Fruit fly (Drosophila melanogaster) whole organism, prepupa: Measurements from ENCODE around the gene Cnx99A.

Experiments
- Blimp-1 ChIP-seq: fragments of 200-800 bp; sonication (Bioruptor generic); optimal IDR thresholded peaks from 3 replicates; lab custom pipeline; 2017; ENCODE audit warnings: missing biosample characterization, missing genetic modification characterization, mild to moderate bottlenecking, moderate library complexity, missing genetic modification reagents
- CG10631 ChIP-seq: fragments of 200-800 bp; sonication (Bioruptor generic); optimal IDR thresholded peaks from 2 replicates; lab custom pipeline; 2016; ENCODE audit warnings: missing biosample characterization, missing genetic modification characterization
- CG11294 ChIP-seq: fragments of 200-800 bp; sonication (Bioruptor generic); IDR thresholded peaks from 2 replicates; pipeline ENCODE4 v1.3.6; 2022; ENCODE audit warnings: missing biosample characterization, missing genetic modification characterization
- CG11902 ChIP-seq: fragments of 200-800 bp; sonication (Bioruptor generic); optimal IDR thresholded peaks from 3 replicates; lab custom pipeline; 2016; ENCODE audit warnings: missing biosample characterization, missing genetic modification characterization
- CG15336 ChIP-seq: fragments of 200-800 bp; sonication (Bioruptor generic); IDR thresholded peaks from 2 replicates; pipeline ENCODE4 v1.3.6; 2022; ENCODE audit warnings: missing biosample characterization, missing genetic modification characterization
- CG1621 ChIP-seq: fragments of 200-800 bp; sonication (Bioruptor generic); optimal IDR thresholded peaks from 3 replicates; lab custom pipeline; 2018; ENCODE audit warnings: missing biosample characterization, mild to moderate bottlenecking, missing genetic modification characterization
- CG31627 ChIP-seq: fragments of 200-800 bp; sonication (Bioruptor generic); optimal IDR thresholded peaks from 3 replicates; lab custom pipeline; 2016; ENCODE audit warnings: missing biosample characterization, missing genetic modification characterization
- CG32006 ChIP-seq: fragments of 200-800 bp; sonication (Bioruptor generic); optimal IDR thresholded peaks from 3 replicates; lab custom pipeline; 2017; ENCODE audit warnings: missing biosample characterization, mild to moderate bottlenecking, missing genetic modification characterization
- CG34406 ChIP-seq: fragments of 200-800 bp; sonication (Bioruptor generic); optimal IDR thresholded peaks from 3 replicates; lab custom pipeline; 2016; ENCODE audit warnings: missing biosample characterization, missing genetic modification characterization
- CG3919 ChIP-seq: fragments of 200-800 bp; sonication (Bioruptor generic); optimal IDR thresholded peaks from 3 replicates; lab custom pipeline; 2016; ENCODE audit warnings: missing biosample characterization, missing genetic modification characterization
- CG4318 ChIP-seq: fragments of 200-800 bp; sonication (Bioruptor generic); optimal IDR thresholded peaks from 3 replicates; lab custom pipeline; 2017; ENCODE audit warnings: missing biosample characterization, mild to moderate bottlenecking, missing genetic modification characterization
- CG6163 ChIP-seq: fragments of 200-800 bp; sonication (Bioruptor generic); IDR thresholded peaks from 3 replicates; pipeline ENCODE4 v1.3.6; 2022; ENCODE audit warnings: missing biosample characterization, missing genetic modification characterization
- CG6276 ChIP-seq: fragments of 200-800 bp; sonication (Bioruptor generic); optimal IDR thresholded peaks from 2 replicates; lab custom pipeline; 2017; ENCODE audit warnings: missing biosample characterization, mild to moderate bottlenecking, missing genetic modification characterization
- CG6854 ChIP-seq: fragments of 200-800 bp; sonication (Bioruptor generic); optimal IDR thresholded peaks from 2 replicates; lab custom pipeline; 2017; ENCODE audit warnings: missing biosample characterization, mild to moderate bottlenecking, missing genetic modification characterization
- CG7368 ChIP-seq: fragments of 200-800 bp; sonication (Bioruptor generic); optimal IDR thresholded peaks from 3 replicates; lab custom pipeline; 2016; ENCODE audit warnings: missing biosample characterization, missing genetic modification characterization
- CG8319 ChIP-seq: fragments of 200-800 bp; sonication (Bioruptor generic); optimal IDR thresholded peaks from 3 replicates; lab custom pipeline; 2016; ENCODE audit warnings: missing biosample characterization, missing genetic modification characterization
- CG9139 ChIP-seq: fragments of 200-800 bp; sonication (Bioruptor generic); optimal IDR thresholded peaks from 3 replicates; lab custom pipeline; 2017; ENCODE audit warnings: missing biosample characterization, mild to moderate bottlenecking, missing genetic modification characterization
- Eip78C ChIP-seq: fragments of 200-800 bp; sonication (Bioruptor generic); peaks from one replicate; lab custom pipeline; 2016; ENCODE audit warnings: missing biosample characterization, missing genetic modification characterization
- Eip93F ChIP-seq: fragments of 200-800 bp; sonication (Bioruptor generic); optimal IDR thresholded peaks from 2 replicates; lab custom pipeline; 2016; ENCODE audit warnings: missing biosample characterization, mild to moderate bottlenecking, missing genetic modification characterization
- Hr38 ChIP-seq: sonication (Bioruptor generic); optimal IDR thresholded peaks from 2 replicates; lab custom pipeline; 2016; ENCODE audit warnings: missing biosample characterization, missing genetic modification characterization
- Hr39 ChIP-seq: fragments of 200-800 bp; sonication (Bioruptor generic); optimal IDR thresholded peaks from 2 replicates; lab custom pipeline; 2016; ENCODE audit warnings: missing biosample characterization, missing genetic modification characterization
- Hr4 ChIP-seq: fragments of 200-800 bp; sonication (Bioruptor generic); optimal IDR thresholded peaks from 3 replicates; lab custom pipeline; 2016; ENCODE audit warnings: missing biosample characterization, missing genetic modification characterization
- Lpt ChIP-seq: fragments of 200-800 bp; sonication (Bioruptor generic); optimal IDR thresholded peaks from 3 replicates; lab custom pipeline; 2016; ENCODE audit warnings: missing biosample characterization, missing genetic modification characterization
- Met ChIP-seq: fragments of 200-800 bp; sonication (Bioruptor generic); optimal IDR thresholded peaks from 3 replicates; lab custom pipeline; 2016; ENCODE audit warnings: missing biosample characterization, missing genetic modification characterization
- Sox14 ChIP-seq: fragments of 200-800 bp; sonication (Bioruptor generic); optimal IDR thresholded peaks from 3 replicates; lab custom pipeline; 2016; ENCODE audit warnings: missing biosample characterization, missing genetic modification characterization
- Sox15 ChIP-seq: fragments of 200-800 bp; sonication (Bioruptor generic); optimal IDR thresholded peaks from 3 replicates; lab custom pipeline; 2016; ENCODE audit warnings: missing biosample characterization, missing genetic modification characterization
- achi ChIP-seq: fragments of 200-800 bp; sonication (Bioruptor generic); optimal IDR thresholded peaks from 3 replicates; lab custom pipeline; 2016; ENCODE audit warnings: missing biosample characterization, missing genetic modification characterization
- acj6 ChIP-seq: fragments of 200-800 bp; sonication (Bioruptor generic); optimal IDR thresholded peaks from 3 replicates; lab custom pipeline; 2016; ENCODE audit warnings: missing biosample characterization, missing genetic modification characterization
- cyc ChIP-seq: fragments of 200-800 bp; sonication (Bioruptor generic); optimal IDR thresholded peaks from 3 replicates; lab custom pipeline; 2016; ENCODE audit warnings: missing biosample characterization, missing genetic modification characterization
- dsx ChIP-seq: fragments of 200-800 bp; optimal IDR thresholded peaks from 3 replicates; lab custom pipeline; 2019; ENCODE audit warnings: missing biosample characterization, mild to moderate bottlenecking, missing genetic modification characterization, moderate library complexity; ENCODE audit not compliant: poor library complexity, severe bottlenecking
- eg ChIP-seq: fragments of 200-800 bp; sonication (Bioruptor generic); IDR thresholded peaks from 3 replicates; pipeline ENCODE4 v1.3.6; 2022; ENCODE audit warnings: missing biosample characterization, missing genetic modification characterization
- esn ChIP-seq: fragments of 200-800 bp; sonication (Bioruptor generic); optimal IDR thresholded peaks from 2 replicates; lab custom pipeline; 2016; ENCODE audit warnings: missing biosample characterization, mild to moderate bottlenecking, missing genetic modification characterization, moderate library complexity
- fd59A ChIP-seq: fragments of 200-800 bp; sonication (Bioruptor generic); optimal IDR thresholded peaks from 2 replicates; lab custom pipeline; 2017; ENCODE audit warnings: missing biosample characterization, mild to moderate bottlenecking, missing genetic modification characterization, missing genetic modification reagents
- fd85E ChIP-seq: fragments of 200-800 bp; sonication (Bioruptor generic); optimal IDR thresholded peaks from 3 replicates; lab custom pipeline; 2016; ENCODE audit warnings: missing biosample characterization, missing genetic modification characterization
- fkh ChIP-seq: fragments of 200-800 bp; sonication (Bioruptor generic); optimal IDR thresholded peaks from 3 replicates; lab custom pipeline; 2017; ENCODE audit warnings: missing biosample characterization, mild to moderate bottlenecking, missing genetic modification characterization, moderate library complexity
- lz ChIP-seq: fragments of 200-800 bp; sonication (Bioruptor generic); optimal IDR thresholded peaks from 3 replicates; lab custom pipeline; 2016; ENCODE audit warnings: missing biosample characterization, missing genetic modification characterization
- net ChIP-seq: fragments of 200-800 bp; sonication (Bioruptor generic); optimal IDR thresholded peaks from 3 replicates; lab custom pipeline; 2016; ENCODE audit warnings: missing biosample characterization, missing genetic modification characterization
- salr ChIP-seq, 2 experiments: fragments of 200-800 bp; sonication (Bioruptor generic); optimal IDR thresholded peaks; 3 replicates each; lab custom pipeline; 2016 to 2018; ENCODE audit warnings: missing biosample characterization in 2 of 2, missing genetic modification characterization in 2 of 2, mild to moderate bottlenecking in 1 of 2
- spab ChIP-seq: fragments of 200-800 bp; sonication (Bioruptor generic); optimal IDR thresholded peaks from 2 replicates; lab custom pipeline; 2017; ENCODE audit warnings: missing biosample characterization, mild to moderate bottlenecking, missing genetic modification characterization, missing genetic modification reagents
- ss ChIP-seq, 2 experiments: fragments of 200-800 bp; sonication (Bioruptor generic); optimal IDR thresholded peaks; 2 replicates in 1 of 2; 3 replicates in 1 of 2; lab custom pipeline; 2017 to 2018; ENCODE audit warnings: mild to moderate bottlenecking in 2 of 2, missing biosample characterization in 2 of 2, missing genetic modification characterization in 2 of 2, moderate library complexity in 1 of 2
- svp ChIP-seq: fragments of 200-800 bp; sonication (Bioruptor generic); peaks from one replicate; lab custom pipeline; 2016; ENCODE audit warnings: missing biosample characterization, missing genetic modification characterization
- topi ChIP-seq: fragments of 200-800 bp; sonication (Bioruptor generic); optimal IDR thresholded peaks from 3 replicates; lab custom pipeline; 2016; ENCODE audit warnings: missing biosample characterization, missing genetic modification characterization
- vri ChIP-seq: fragments of 200-800 bp; sonication (Bioruptor generic); optimal IDR thresholded peaks from 3 replicates; lab custom pipeline; 2016; ENCODE audit warnings: missing biosample characterization, mild to moderate bottlenecking, missing genetic modification characterization

Gene Cnx99A

dm6 chr3R:29318673-29319072 is 771 bp downstream of the Cnx99A start (continued):
- TF ChIP-seq CG10631 (peak; percentile 18), eg (GFP tag; lab: Robert Waterston, UW) (peak; percentile 85), Hr39 (GFP tag; lab: Kevin White, UChicago) (peak; percentile 56), cyc (peak; percentile 33), CG7368 (GFP tag; lab: Kevin White, UChicago) (peak; percentile 42), CG4318 (GFP tag; lab: Kevin White, UChicago) (peak; percentile 72), svp (GFP tag; lab: Kevin White, UChicago) (peak; percentile 59), achi (GFP tag; lab: Kevin White, UChicago) (peak; percentile 57), CG6163 (GFP tag; lab: Robert Waterston, UW) (peak; percentile 53; the same call in 1 of the 3 replicates), Met (peak; percentile 22), Hr4 (GFP tag; lab: Kevin White, UChicago) (peak; percentile 82), fd59A (peak; percentile 40), CG31627 (GFP tag; lab: Kevin White, UChicago) (peak; percentile 57), ss (GFP tag; optimal IDR thresholded peaks at IDR 0.05; lab: Kevin White, UChicago) (peak in 1 of 2 experiments; percentile 15), CG32006 (GFP tag; lab: Kevin White, UChicago) (peak; percentile 87), CG9139 (GFP tag; lab: Kevin White, UChicago) (no peak), lz (GFP tag; lab: Kevin White, UChicago) (peak; percentile 40), vri (GFP tag; lab: Kevin White, UChicago) (no peak), CG1621 (tag; lab: Kevin White, UChicago) (peak; percentile 14), fd85E (GFP tag; lab: Kevin White, UChicago) (no peak), salr (GFP tag; optimal IDR thresholded peaks at IDR 0.05; lab: Kevin White, UChicago) (peak; percentile 6 to 14), CG34406 (peak; percentile 9), Lpt (GFP tag; lab: Kevin White, UChicago) (peak; percentile 50), Hr38 (GFP tag; lab: Kevin White, UChicago) (no peak), Sox14 (GFP tag; lab: Kevin White, UChicago) (peak; percentile 38), CG6276 (GFP tag; lab: Kevin White, UChicago) (peak; percentile 83), CG6854 (GFP tag; lab: Kevin White, UChicago) (no peak)

- TF ChIP-seq Eip78C (GFP tag; lab: Kevin White, UChicago) (peak; percentile 33), Blimp-1 (GFP tag; lab: Kevin White, UChicago) (no peak), CG7368 (GFP tag; lab: Kevin White, UChicago) (no peak), acj6 (GFP tag; lab: Kevin White, UChicago) (no peak), eg (GFP tag; lab: Robert Waterston, UW) (no peak), CG6276 (GFP tag; lab: Kevin White, UChicago) (no peak), Lpt (GFP tag; lab: Kevin White, UChicago) (no peak), esn (GFP tag; lab: Kevin White, UChicago) (no peak), Hr4 (GFP tag; lab: Kevin White, UChicago) (no peak), spab (GFP tag; lab: Kevin White, UChicago) (no peak), dsx (no peak), CG11902 (GFP tag; lab: Kevin White, UChicago) (no peak), svp (GFP tag; lab: Kevin White, UChicago) (peak; percentile 15), CG15336 (GFP tag; lab: Robert Waterston, UW) (no peak), CG6854 (GFP tag; lab: Kevin White, UChicago) (no peak), Met (no peak), CG11294 (no peak), vri (GFP tag; lab: Kevin White, UChicago) (no peak), Eip93F (no peak), CG3919 (GFP tag; lab: Kevin White, UChicago) (no peak), Sox15 (GFP tag; lab: Kevin White, UChicago) (no peak), fkh (no peak), net (GFP tag; lab: Kevin White, UChicago) (no peak), topi (GFP tag; lab: Kevin White, UChicago) (no peak), CG8319 (GFP tag; lab: Kevin White, UChicago) (peak; percentile 52)
Measured at dm6 chr3R:29313070-29313469, 6.4 kb downstream of the Cnx99A start.
